Fruit fly (Drosophila melanogaster) whole organism, embryonic: ENCODE results near the gene puc.

Experiments used
- B-H2 ChIP-seq: fragments of 200-800 bp; sonication (Bioruptor generic); optimal IDR thresholded peaks from 2 replicates; lab custom pipeline; 2018; ENCODE audit warnings: missing biosample characterization, mild to moderate bottlenecking, missing genetic modification characterization
- BtbVII ChIP-seq: fragments of 200-800 bp; sonication (Bioruptor generic); optimal IDR thresholded peaks from 3 replicates; lab custom pipeline; 2017; ENCODE audit warnings: missing biosample characterization, mild to moderate bottlenecking, missing genetic modification characterization
- CG10543 ChIP-seq: fragments of 200-800 bp; sonication (Bioruptor generic); optimal IDR thresholded peaks from 3 replicates; lab custom pipeline; 2017; ENCODE audit warnings: missing biosample characterization, mild to moderate bottlenecking, missing genetic modification characterization, moderate library complexity
- CG12155 ChIP-seq: fragments of 200-800 bp; sonication (Bioruptor generic); optimal IDR thresholded peaks from 3 replicates; lab custom pipeline; 2016; ENCODE audit warnings: missing biosample characterization, missing genetic modification characterization
- CG12299 ChIP-seq: fragments of 200-800 bp; sonication (Bioruptor generic); optimal IDR thresholded peaks from 2 replicates; lab custom pipeline; 2018; ENCODE audit warnings: missing biosample characterization, mild to moderate bottlenecking, missing genetic modification characterization
- CG13775 ChIP-seq: fragments of 200-800 bp; sonication (Bioruptor generic); optimal IDR thresholded peaks from 3 replicates; lab custom pipeline; 2017; ENCODE audit warnings: missing biosample characterization, mild to moderate bottlenecking, missing genetic modification characterization
- CG14050 ChIP-seq: fragments of 200-800 bp; sonication (Bioruptor generic); IDR thresholded peaks from 3 replicates; pipeline ENCODE4 v1.3.6; 2022; ENCODE audit warnings: missing biosample characterization, missing genetic modification characterization
- CG1832 ChIP-seq: fragments of 200-800 bp; sonication (Bioruptor generic); optimal IDR thresholded peaks from 2 replicates; lab custom pipeline; 2017; ENCODE audit warnings: missing biosample characterization, mild to moderate bottlenecking, missing genetic modification characterization, inconsistent platforms
- CG18476 ChIP-seq: fragments of 200-800 bp; sonication (Bioruptor generic); optimal IDR thresholded peaks from 2 replicates; lab custom pipeline; 2016; ENCODE audit warnings: missing biosample characterization, mild to moderate bottlenecking, missing genetic modification characterization
- CG18764 ChIP-seq: fragments of 200-800 bp; sonication (Bioruptor generic); optimal IDR thresholded peaks from 3 replicates; lab custom pipeline; 2016; ENCODE audit warnings: missing biosample characterization, missing genetic modification characterization
- CG2120 ChIP-seq: fragments of 200-800 bp; sonication (Bioruptor generic); optimal IDR thresholded peaks from 3 replicates; lab custom pipeline; 2016; ENCODE audit warnings: missing biosample characterization, missing genetic modification characterization
- CG32767 ChIP-seq: fragments of 200-800 bp; sonication (Bioruptor generic); IDR thresholded peaks from 2 replicates; pipeline ENCODE4 v1.3.6; 2022; ENCODE audit warnings: missing biosample characterization, missing genetic modification characterization
- CG7839 ChIP-seq: fragments of 200-800 bp; sonication (Bioruptor generic); optimal IDR thresholded peaks from 3 replicates; lab custom pipeline; 2018; ENCODE audit warnings: missing biosample characterization, mild to moderate bottlenecking, missing genetic modification characterization, moderate library complexity
- Chrac-16 ChIP-seq: fragments of 200-800 bp; sonication (Bioruptor generic); optimal IDR thresholded peaks from 3 replicates; lab custom pipeline; 2016; ENCODE audit warnings: missing biosample characterization, missing genetic modification characterization
- CoRest ChIP-seq: fragments of 200-800 bp; sonication (Bioruptor generic); optimal IDR thresholded peaks from 3 replicates; lab custom pipeline; 2018; ENCODE audit warnings: missing biosample characterization, mild to moderate bottlenecking, missing genetic modification characterization, moderate library complexity
- Deaf1 ChIP-seq: fragments of 200-800 bp; optimal IDR thresholded peaks from 3 replicates; lab custom pipeline; 2019; ENCODE audit warnings: missing biosample characterization, mild to moderate bottlenecking, missing genetic modification characterization, moderate library complexity
- Dp ChIP-seq: fragments of 200-800 bp; sonication (Bioruptor generic); optimal IDR thresholded peaks from 2 replicates; lab custom pipeline; 2018; ENCODE audit warnings: missing biosample characterization, mild to moderate bottlenecking, missing genetic modification characterization, moderate library complexity
- Elba2 ChIP-seq: fragments of 200-800 bp; sonication (Bioruptor generic); optimal IDR thresholded peaks from 3 replicates; lab custom pipeline; 2016; ENCODE audit warnings: missing biosample characterization, missing genetic modification characterization
- Ets65A ChIP-seq: fragments of 200-800 bp; sonication (Bioruptor generic); peaks from one replicate; lab custom pipeline; 2016; ENCODE audit warnings: missing biosample characterization, missing genetic modification characterization
- Hmx ChIP-seq: fragments of 200-800 bp; sonication (Bioruptor generic); optimal IDR thresholded peaks from 2 replicates; lab custom pipeline; 2016; ENCODE audit warnings: missing biosample characterization, missing genetic modification characterization
- Hr51 ChIP-seq, 2 experiments: fragments of 200-800 bp; sonication (Bioruptor generic); optimal IDR thresholded peaks; 2 replicates in 1 of 2; 3 replicates in 1 of 2; lab custom pipeline; 2016 to 2018; ENCODE audit warnings: missing biosample characterization in 2 of 2, missing genetic modification characterization in 2 of 2, mild to moderate bottlenecking in 1 of 2, moderate library complexity in 1 of 2
- Lhr ChIP-seq: fragments of 200-800 bp; sonication (Bioruptor generic); optimal IDR thresholded peaks from 3 replicates; lab custom pipeline; 2017; ENCODE audit warnings: mild to moderate bottlenecking, missing biosample characterization, missing genetic modification reagents, missing genetic modification characterization
- MESR4 ChIP-seq: fragments of 200-800 bp; sonication (Bioruptor generic); optimal IDR thresholded peaks from 2 replicates; lab custom pipeline; 2018; ENCODE audit warnings: missing biosample characterization, mild to moderate bottlenecking, missing genetic modification characterization, moderate library complexity
- Max ChIP-seq: fragments of 200-800 bp; sonication (Bioruptor generic); optimal IDR thresholded peaks from 2 replicates; lab custom pipeline; 2016; ENCODE audit warnings: missing biosample characterization, mild to moderate bottlenecking, missing genetic modification characterization
- Med ChIP-seq: fragments of 200-800 bp; sonication (Bioruptor generic); peaks from one replicate; lab custom pipeline; 2016; ENCODE audit warnings: missing biosample characterization, missing genetic modification characterization, mild to moderate bottlenecking, inconsistent platforms, moderate library complexity
- Oaz ChIP-seq: fragments of 200-800 bp; sonication (Bioruptor generic); IDR thresholded peaks from 2 replicates; pipeline ENCODE4 v1.3.6; 2022; ENCODE audit warnings: missing biosample characterization, missing genetic modification characterization
- Ptx1 ChIP-seq: fragments of 200-800 bp; sonication (Bioruptor generic); IDR thresholded peaks from 2 replicates; pipeline ENCODE4 v1.3.6; 2022; ENCODE audit warnings: missing biosample characterization, missing genetic modification characterization
- Scr ChIP-seq: fragments of 200-800 bp; sonication (Bioruptor generic); IDR thresholded peaks from 2 replicates; pipeline ENCODE4 v1.3.6; 2022; ENCODE audit warnings: missing biosample characterization, missing genetic modification characterization; ENCODE audit not compliant: partially characterized antibody
- Spps ChIP-seq: fragments of 200-800 bp; sonication (Bioruptor generic); optimal IDR thresholded peaks from 2 replicates; lab custom pipeline; 2018; ENCODE audit warnings: missing biosample characterization, mild to moderate bottlenecking, missing genetic modification characterization
- YL-1 ChIP-seq: fragments of 200-800 bp; sonication (Bioruptor generic); optimal IDR thresholded peaks from 3 replicates; lab custom pipeline; 2017; ENCODE audit warnings: missing biosample characterization, mild to moderate bottlenecking, missing genetic modification characterization
- bab2 ChIP-seq: fragments of 200-800 bp; sonication (Bioruptor generic); optimal IDR thresholded peaks from 2 replicates; lab custom pipeline; 2016; ENCODE audit warnings: missing biosample characterization, missing genetic modification characterization
- chn ChIP-seq: fragments of 200-800 bp; sonication (Bioruptor generic); optimal IDR thresholded peaks from 2 replicates; lab custom pipeline; 2016; ENCODE audit warnings: missing biosample characterization, missing genetic modification characterization
- dm ChIP-seq: fragments of 200-800 bp; sonication (Bioruptor generic); optimal IDR thresholded peaks from 3 replicates; lab custom pipeline; 2016; ENCODE audit warnings: missing biosample characterization, missing genetic modification characterization
- dmrt11E ChIP-seq: fragments of 200-800 bp; sonication (Bioruptor generic); optimal IDR thresholded peaks from 3 replicates; lab custom pipeline; 2018; ENCODE audit warnings: missing biosample characterization, mild to moderate bottlenecking, missing genetic modification characterization, moderate library complexity
- fd102C ChIP-seq: fragments of 200-800 bp; sonication (Bioruptor generic); optimal IDR thresholded peaks from 2 replicates; lab custom pipeline; 2018; ENCODE audit warnings: missing biosample characterization, mild to moderate bottlenecking, missing genetic modification characterization, moderate library complexity
- gsb-n ChIP-seq: fragments of 200-800 bp; sonication (Bioruptor generic); optimal IDR thresholded peaks from 3 replicates; lab custom pipeline; 2018; ENCODE audit warnings: missing biosample characterization, mild to moderate bottlenecking, missing genetic modification characterization
- ken ChIP-seq: fragments of 200-800 bp; sonication (Bioruptor generic); IDR thresholded peaks from 3 replicates; pipeline ENCODE4 v1.3.6; 2022; ENCODE audit warnings: missing biosample characterization, missing genetic modification characterization
- mam ChIP-seq: fragments of 200-800 bp; sonication (Bioruptor generic); optimal IDR thresholded peaks from 3 replicates; lab custom pipeline; 2016; ENCODE audit warnings: missing biosample characterization, missing genetic modification characterization
- peb ChIP-seq: fragments of 200-800 bp; sonication (Bioruptor generic); IDR thresholded peaks from 2 replicates; pipeline ENCODE4 v1.3.6; 2022; ENCODE audit warnings: missing biosample characterization, missing genetic modification characterization
- rib ChIP-seq: fragments of 200-800 bp; sonication (Bioruptor generic); IDR thresholded peaks from 2 replicates; pipeline ENCODE4 v1.3.6; 2022; ENCODE audit warnings: missing biosample characterization, missing genetic modification characterization
- row ChIP-seq: fragments of 200-800 bp; sonication (Bioruptor generic); IDR thresholded peaks from 3 replicates; pipeline ENCODE4 v1.3.6; 2022; ENCODE audit warnings: missing biosample characterization, missing genetic modification characterization
- scrt ChIP-seq: fragments of 200-800 bp; sonication (Bioruptor generic); optimal IDR thresholded peaks from 2 replicates; lab custom pipeline; 2018; ENCODE audit warnings: missing biosample characterization, mild to moderate bottlenecking, missing genetic modification characterization, moderate library complexity
- sd ChIP-seq: fragments of 200-800 bp; sonication (Bioruptor generic); optimal IDR thresholded peaks from 3 replicates; lab custom pipeline; 2018; ENCODE audit warnings: missing biosample characterization, mild to moderate bottlenecking, missing genetic modification characterization, moderate library complexity
- tgo ChIP-seq: fragments of 200-800 bp; sonication (Bioruptor generic); IDR thresholded peaks from 3 replicates; pipeline ENCODE4 v1.3.6; 2022; ENCODE audit warnings: missing biosample characterization, missing genetic modification characterization
- tio ChIP-seq: fragments of 200-800 bp; sonication (Bioruptor generic); optimal IDR thresholded peaks from 2 replicates; lab custom pipeline; 2017; ENCODE audit warnings: missing biosample characterization, missing genetic modification characterization, inconsistent platforms
- ttk ChIP-seq: fragments of 200-800 bp; sonication (Bioruptor generic); IDR thresholded peaks from 2 replicates; pipeline ENCODE4 v2.1.2; 2022; ENCODE audit warnings: missing biosample characterization, missing genetic modification characterization
- zf30C ChIP-seq: fragments of 200-800 bp; sonication (Bioruptor generic); optimal IDR thresholded peaks from 3 replicates; lab custom pipeline; 2018; ENCODE audit warnings: missing biosample characterization, mild to moderate bottlenecking, missing genetic modification characterization
- zfh1 ChIP-seq: fragments of 200-800 bp; sonication (Bioruptor generic); IDR thresholded peaks from 3 replicates; pipeline ENCODE4 v1.3.6; 2022; ENCODE audit warnings: missing biosample characterization, missing genetic modification characterization

puc gene

dm6 chr3R:8126316-8127150 is 21.4 kb downstream of the puc start, which contains the start of the genes CG9667 and Arl8 (continued):
- TF ChIP-seq MESR4 (GFP tag; lab: Kevin White, UChicago) (peak; percentile 86), Med (GFP tag; lab: Kevin White, UChicago) (peak; percentile 81), CG32767 (0 out of 2 replicates have a peak, but pooled peaks have one; percentile 14), ttk (GFP tag; lab: Robert Waterston, UW) (peak; percentile 38; the same call in 1 of the 2 replicates), tio (peak; percentile 40), CG14050 (no peak), sd (tag; lab: Kevin White, UChicago) (peak; percentile 35), rib (GFP tag; lab: Robert Waterston, UW) (no peak), row (GFP tag; lab: Robert Waterston, UW) (peak; percentile 92), Max (GFP tag; lab: Kevin White, UChicago) (peak; percentile 17), Ptx1 (peak; percentile 78), ken (peak; percentile 59; the same call in 1 of the 3 replicates), dmrt11E (tag; lab: Kevin White, UChicago) (peak; percentile 63), Dp (GFP tag; lab: Kevin White, UChicago) (peak; percentile 9), zfh1 (GFP tag; lab: Robert Waterston, UW) (peak; percentile 40; the same call in 2 of the 3 replicates), BtbVII (peak; percentile 11), CG18764 (GFP tag; lab: Kevin White, UChicago) (peak; percentile 53), tgo (GFP tag; lab: Robert Waterston, UW) (peak; percentile 67), Hmx (GFP tag; lab: Kevin White, UChicago) (no peak), scrt (GFP tag; lab: Kevin White, UChicago) (peak; percentile 39), B-H2 (GFP tag; lab: Kevin White, UChicago) (peak; percentile 54), Lhr (GFP tag; lab: Kevin White, UChicago) (peak; percentile 75), Deaf1 (tag; lab: Kevin White, UChicago) (no peak), gsb-n (tag; lab: Kevin White, UChicago) (peak; percentile 65), Hr51 (GFP tag; optimal IDR thresholded peaks at IDR 0.05; lab: Kevin White, UChicago) (peak in 1 of 2 experiments; percentile 33), CG10543 (GFP tag; lab: Kevin White, UChicago) (peak; percentile 83), mam (GFP tag; lab: Kevin White, UChicago) (peak; percentile 6), CG2120 (GFP tag; lab: Kevin White, UChicago) (peak; percentile 69), Scr (GFP tag; lab: Robert Waterston, UW) (peak; percentile 50), CG12299 (tag; lab: Kevin White, UChicago) (peak; percentile 65), chn (GFP tag; lab: Kevin White, UChicago) (peak; percentile 12), Ets65A (GFP tag; lab: Kevin White, UChicago) (peak; percentile 20), CoRest (tag; lab: Kevin White, UChicago) (peak; percentile 78), peb (GFP tag; lab: Robert Waterston, UW) (0 out of 2 replicates have a peak, but pooled peaks have one; percentile 10), CG12155 (GFP tag; lab: Kevin White, UChicago) (peak; percentile 61), CG1832 (GFP tag; lab: Kevin White, UChicago) (no peak), dm (GFP tag; lab: Kevin White, UChicago) (no peak), CG18476 (peak; percentile 27), YL-1 (peak; percentile 74), bab2 (GFP tag; lab: Kevin White, UChicago) (peak; percentile 25), fd102C (GFP tag; lab: Kevin White, UChicago) (no peak), Chrac-16 (GFP tag; lab: Kevin White, UChicago) (peak; percentile 61), CG13775 (GFP tag; lab: Kevin White, UChicago) (peak; percentile 60), zf30C (GFP tag; lab: Kevin White, UChicago) (peak; percentile 6), CG7839 (peak; percentile 74), Oaz (GFP tag; lab: Robert Waterston, UW) (no peak; the same call in 1 of the 2 replicates), Elba2 (peak; percentile 49), Spps (tag; lab: Kevin White, UChicago) (peak; percentile 5)
